Fruit fly (Drosophila melanogaster) whole organism, embryonic: Measurements from ENCODE around the gene CG14082.

Experiments used
- CG34422 ChIP-seq: fragments of 200-800 bp; sonication (Bioruptor generic); IDR thresholded peaks from 3 replicates; pipeline ENCODE4 v1.3.6; 2022; ENCODE audit warnings: missing biosample characterization, missing genetic modification characterization
- CG6272 ChIP-seq: fragments of 200-800 bp; sonication (Bioruptor generic); IDR thresholded peaks from 2 replicates; pipeline ENCODE4 v1.3.6; 2022; ENCODE audit warnings: missing biosample characterization, missing genetic modification characterization
- Chrac-16 ChIP-seq: fragments of 200-800 bp; sonication (Bioruptor generic); optimal IDR thresholded peaks from 3 replicates; lab custom pipeline; 2016; ENCODE audit warnings: missing biosample characterization, missing genetic modification characterization
- Spps ChIP-seq: fragments of 200-800 bp; sonication (Bioruptor generic); optimal IDR thresholded peaks from 2 replicates; lab custom pipeline; 2018; ENCODE audit warnings: missing biosample characterization, mild to moderate bottlenecking, missing genetic modification characterization
- gcm2 ChIP-seq: fragments of 200-800 bp; sonication (Bioruptor generic); optimal IDR thresholded peaks from 2 replicates; lab custom pipeline; 2016; ENCODE audit warnings: missing biosample characterization, missing genetic modification characterization
- gsb-n ChIP-seq: fragments of 200-800 bp; sonication (Bioruptor generic); optimal IDR thresholded peaks from 3 replicates; lab custom pipeline; 2018; ENCODE audit warnings: missing biosample characterization, mild to moderate bottlenecking, missing genetic modification characterization
- lola ChIP-seq, 3 experiments: fragments of >200 bp in 2 of 3; fragments of 200-800 bp in 1 of 3; sonication (Bioruptor generic) in 1 of 3; optimal IDR thresholded peaks; 2 replicates each; lab custom pipeline; 2017 to 2019; ENCODE audit warnings: missing biosample characterization in 3 of 3, missing genetic modification characterization in 3 of 3, mild to moderate bottlenecking in 1 of 3, moderate library complexity in 1 of 3

DNA sequence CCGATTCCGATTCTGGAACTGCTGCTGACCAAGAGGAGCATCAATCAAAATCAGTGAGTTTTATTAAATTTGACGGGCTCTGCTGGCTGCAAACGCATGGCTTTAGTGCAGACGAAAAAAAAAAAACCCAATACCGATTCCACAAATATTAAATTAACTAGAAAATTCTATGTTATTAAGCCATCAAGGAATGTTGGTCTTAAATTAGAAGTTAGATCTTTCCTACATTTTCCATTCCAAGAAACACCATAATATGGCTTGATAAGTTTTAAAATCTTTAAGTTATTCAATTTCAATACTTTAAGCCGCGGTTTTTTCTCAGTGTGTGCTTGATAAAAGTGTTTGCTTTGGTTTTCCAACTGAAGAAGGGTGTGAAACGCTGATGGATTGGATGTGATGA is 8.4 kb upstream of the CG14082 start:
- TF ChIP-seq gsb-n (tag; lab: Kevin White, UChicago) (no peak), Spps (tag; lab: Kevin White, UChicago) (no peak), CG6272 (GFP tag; lab: Robert Waterston, UW) (no peak), CG34422 (GFP tag; lab: Robert Waterston, UW) (no peak), lola (GFP tag; optimal IDR thresholded peaks at IDR 0.05; lab: Kevin White, UChicago) (peak in 1 of 3 experiments; percentile 6), gcm2 (no peak), Chrac-16 (no peak)
